Fruit fly (Drosophila melanogaster) whole organism, pupa: Measurements from ENCODE around the gene Kat60.

Experiments used
- CG15710 ChIP-seq: fragments of 200-800 bp; sonication (Bioruptor generic); optimal IDR thresholded peaks from 2 replicates; lab custom pipeline; 2018; ENCODE audit warnings: missing biosample characterization, mild to moderate bottlenecking, missing genetic modification characterization, moderate library complexity
- CG17806 ChIP-seq: fragments of 200-800 bp; sonication (Bioruptor generic); optimal IDR thresholded peaks from 2 replicates; lab custom pipeline; 2018; ENCODE audit warnings: missing biosample characterization, mild to moderate bottlenecking, missing genetic modification characterization, moderate library complexity
- CG34367 ChIP-seq: fragments of 200-800 bp; sonication (Bioruptor generic); optimal IDR thresholded peaks from 2 replicates; lab custom pipeline; 2018; ENCODE audit warnings: missing biosample characterization, mild to moderate bottlenecking, missing genetic modification characterization
- CG9948 ChIP-seq: fragments of 200-800 bp; sonication (Bioruptor generic); optimal IDR thresholded peaks from 2 replicates; lab custom pipeline; 2018; ENCODE audit warnings: missing biosample characterization, mild to moderate bottlenecking, missing genetic modification characterization, moderate library complexity
- EcR ChIP-seq: fragments of 200-800 bp; sonication (Bioruptor generic); optimal IDR thresholded peaks from 3 replicates; lab custom pipeline; 2019; ENCODE audit warnings: missing biosample characterization, missing genetic modification characterization, mild to moderate bottlenecking, moderate library complexity, missing genetic modification reagents
- Pif1A ChIP-seq: fragments of 200-800 bp; sonication (Bioruptor generic); optimal IDR thresholded peaks from 3 replicates; lab custom pipeline; 2016; ENCODE audit warnings: missing biosample characterization, missing genetic modification characterization
- Snoo ChIP-seq: fragments of 200-800 bp; sonication (Bioruptor generic); optimal IDR thresholded peaks from 3 replicates; lab custom pipeline; 2017; ENCODE audit warnings: missing biosample characterization, mild to moderate bottlenecking, missing genetic modification characterization, inconsistent platforms
- gl ChIP-seq: fragments of 200-800 bp; sonication (Bioruptor generic); optimal IDR thresholded peaks from 2 replicates; lab custom pipeline; 2018; ENCODE audit warnings: missing biosample characterization, mild to moderate bottlenecking, missing genetic modification characterization

DNA sequence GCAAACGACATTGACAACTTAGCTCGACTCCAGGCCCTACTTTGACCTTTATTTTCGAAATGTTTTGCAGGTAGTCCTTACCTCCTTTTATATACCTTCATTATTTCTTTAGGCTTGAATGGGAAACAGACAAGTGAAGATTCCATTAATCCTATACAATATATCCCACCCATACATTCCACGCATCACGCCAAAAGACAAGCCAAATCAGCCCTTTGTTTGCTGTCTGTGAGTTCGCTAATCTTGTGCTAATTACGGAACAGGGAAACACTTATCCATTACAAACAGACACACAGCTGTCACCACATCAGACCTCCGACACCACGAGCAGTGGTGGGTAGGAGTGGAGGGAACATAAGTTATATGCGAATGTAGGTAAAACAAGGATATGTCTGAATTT, 8.7 kb upstream of the Kat60 start, which contains the start of gene CG33293:
- TF ChIP-seq Snoo (tag; lab: Kevin White, UChicago) (no peak), Pif1A (GFP tag; lab: Kevin White, UChicago) (no peak), EcR (no peak), CG17806 (tag; lab: Kevin White, UChicago) (no peak), CG15710 (no peak), CG34367 (tag; lab: Kevin White, UChicago) (no peak), CG9948 (tag; lab: Kevin White, UChicago) (no peak), gl (tag; lab: Kevin White, UChicago) (no peak)
